Worm (Caenorhabditis elegans): ENCODE results near the gene npr-8.

- TF ChIP-seq nhr-76 (tag; optimal IDR thresholded peaks at IDR 0.05), result no peak
- TF ChIP-seq nhr-12 (tag; optimal IDR thresholded peaks at IDR 0.05), result no peak
Measured at ce11 chrX:7415420-7415819, 38.3 kb downstream of the npr-8 start, which contains the start of gene C10A4.7.

Measured in whole organism, mixed stage, embryonic.